Fruit fly (Drosophila melanogaster) whole organism, adult: ENCODE measurements around the gene CG13285.

Source experiments
- cnc ChIP-seq, 2 experiments: fragments of >200 bp; optimal IDR thresholded peaks; 2 replicates each; lab custom pipeline; 2017
- tj ChIP-seq: fragments of 200-800 bp; sonication (Bioruptor generic); optimal IDR thresholded peaks from 3 replicates; lab custom pipeline; 2017; ENCODE audit warnings: missing biosample characterization, mild to moderate bottlenecking, missing genetic modification characterization, moderate library complexity

DNA sequence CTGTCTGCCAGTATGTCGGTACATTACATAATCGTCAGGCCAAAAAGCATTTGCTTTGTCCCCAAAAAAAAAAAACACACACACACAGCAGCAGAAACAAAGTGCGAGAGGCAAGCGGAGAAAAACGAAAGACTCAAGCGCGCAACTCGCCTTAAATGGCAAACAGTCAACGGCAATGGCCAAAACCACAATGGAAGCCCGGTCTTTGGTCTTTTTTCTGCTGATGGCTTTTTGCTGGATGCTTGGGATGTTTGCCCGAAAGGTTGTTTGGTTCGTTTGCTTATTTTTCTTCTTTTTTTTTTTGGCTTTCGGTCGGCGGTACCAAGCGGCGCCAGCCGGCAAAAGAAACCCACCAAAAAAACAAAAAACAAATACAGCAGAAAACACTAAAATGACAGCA lies 35.5 kb upstream of the CG13285 start:
- TF ChIP-seq cnc (optimal IDR thresholded peaks at IDR 0.05; lab: Kevin White, UChicago) (no peak), tj (GFP tag; lab: Kevin White, UChicago) (no peak)
